Worm (Caenorhabditis elegans) whole organism, midembryonic: Measurements from ENCODE around the gene ppk-2.

Experiments
- T22C8.4 ChIP-seq: fragments of 200-800 bp; sonication (Bioruptor generic); IDR thresholded peaks from 2 replicates; pipeline ENCODE4 v1.3.6; 2022; ENCODE audit warnings: missing genetic modification characterization, missing compliant biosample characterization
- cog-1 ChIP-seq: sonication (generic microtip); optimal IDR thresholded peaks from 2 replicates; lab custom pipeline; 2016; ENCODE audit warnings: missing genetic modification characterization, missing compliant biosample characterization
- flt-1 ChIP-seq: fragments of 200-800 bp; sonication (Bioruptor generic); IDR thresholded peaks from 2 replicates; pipeline ENCODE4 v1.3.6; 2022; ENCODE audit warnings: missing genetic modification characterization, missing compliant biosample characterization
- klf-2 ChIP-seq: fragments of 200-800 bp; sonication (Bioruptor generic); conservative IDR thresholded peaks from 2 replicates; pipeline ENCODE4 v1.3.6; 2022; ENCODE audit warnings: missing genetic modification reagents, missing genetic modification characterization, missing compliant biosample characterization
- med-1 ChIP-seq: sonication (generic microtip); optimal IDR thresholded peaks from 2 replicates; lab custom pipeline; 2017; ENCODE audit warnings: missing genetic modification characterization, mild to moderate bottlenecking, missing compliant biosample characterization, antibody characterized with exemption, missing genetic modification reagents; ENCODE audit not compliant: insufficient read depth
- ref-1 ChIP-seq: fragments of 200-800 bp; sonication (Bioruptor generic); conservative IDR thresholded peaks from 2 replicates; pipeline ENCODE4 v1.3.6; 2022; ENCODE audit warnings: missing genetic modification reagents, missing genetic modification characterization, missing compliant biosample characterization
- tab-1 ChIP-seq: fragments of 200-800 bp; sonication (Bioruptor generic); IDR thresholded peaks from 2 replicates; pipeline ENCODE4 v1.3.6; 2022; ENCODE audit warnings: missing genetic modification characterization, missing compliant biosample characterization
- ztf-23 ChIP-seq: fragments of 200-800 bp; sonication (Bioruptor generic); IDR thresholded peaks from 2 replicates; pipeline ENCODE4 v1.3.6; 2022; ENCODE audit warnings: missing genetic modification reagents, missing genetic modification characterization, missing compliant biosample characterization
- ztf-29 ChIP-seq: fragments of 200-800 bp; sonication (Bioruptor generic); IDR thresholded peaks from 2 replicates; pipeline ENCODE4 v1.3.6; 2022; ENCODE audit warnings: missing genetic modification reagents, missing genetic modification characterization, missing compliant biosample characterization

The ppk-2 gene

ce11 chrIII:2132059-2132458 lies 30.0 kb downstream of the ppk-2 start:
- peak; percentile 33 for TF ChIP-seq cog-1 (tag; lab: Kevin White, UChicago)
- no peak for TF ChIP-seq ref-1
- no peak for TF ChIP-seq ztf-23
- no peak for TF ChIP-seq med-1 (GFP tag; lab: Kevin White, UChicago)
- TF ChIP-seq T22C8.4 (GFP tag; lab: Robert Waterston, UW): no peak

- TF ChIP-seq ref-1: no peak
- no peak for TF ChIP-seq T22C8.4 (GFP tag; lab: Robert Waterston, UW)
- TF ChIP-seq med-1 (GFP tag; lab: Kevin White, UChicago): no peak
- TF ChIP-seq cog-1 (tag; lab: Kevin White, UChicago): no peak
- no peak for TF ChIP-seq flt-1 (GFP tag; lab: Robert Waterston, UW)
- TF ChIP-seq ztf-23: no peak
- TF ChIP-seq klf-2 (GFP tag; lab: Robert Waterston, UW): no peak
- no peak for TF ChIP-seq tab-1 (GFP tag; lab: Robert Waterston, UW)
- no peak for TF ChIP-seq ztf-29 (GFP tag; lab: Robert Waterston, UW)
These were observed 31.8 kb downstream of the ppk-2 start for ce11 chrIII:2133928-2134327.

ce11 chrIII:2137490-2137889 lies 35.4 kb downstream of the ppk-2 start:
- TF ChIP-seq tab-1 (GFP tag; lab: Robert Waterston, UW) (no peak), flt-1 (GFP tag; lab: Robert Waterston, UW) (no peak), ztf-29 (GFP tag; lab: Robert Waterston, UW) (no peak), ref-1 (no peak), med-1 (GFP tag; lab: Kevin White, UChicago) (no peak), cog-1 (tag; lab: Kevin White, UChicago) (no peak), ztf-23 (no peak), klf-2 (GFP tag; lab: Robert Waterston, UW) (no peak), T22C8.4 (GFP tag; lab: Robert Waterston, UW) (no peak)

ce11 chrIII:2150555-2150954 lies 48.5 kb downstream of the ppk-2 start:
- no peak for TF ChIP-seq T22C8.4 (GFP tag; lab: Robert Waterston, UW)

DNA sequence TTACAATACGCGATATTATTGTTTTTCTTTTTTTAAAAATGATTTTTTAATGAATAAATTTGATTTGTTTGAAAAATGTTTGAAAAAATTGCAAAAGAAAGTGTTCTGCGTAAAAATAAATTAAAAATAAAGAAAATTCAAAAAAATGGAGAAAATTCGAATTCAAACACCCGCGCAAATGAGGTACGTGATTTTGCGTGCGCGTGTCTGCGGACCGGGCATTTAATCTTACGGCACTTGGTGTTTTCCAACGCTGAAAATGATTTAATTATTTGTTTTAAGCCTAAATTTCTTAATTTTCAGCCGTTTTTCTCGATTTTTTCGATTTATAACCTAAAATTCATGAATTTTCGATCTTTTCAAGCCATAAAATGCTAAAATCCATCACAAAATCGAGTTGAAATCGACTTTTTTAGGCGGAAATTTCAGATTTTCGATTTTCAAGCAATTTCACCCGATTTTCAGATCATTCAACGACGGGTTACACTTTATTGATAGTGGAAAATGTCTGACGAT lies 49.4 kb downstream of the ppk-2 start, which contains the start of gene gcn-1:
Gene gcn-1 (plus strand): TSS at position 466 of the 516 bp plus-strand sequence.
- 0 out of 2 replicates have a peak, but pooled peaks have one; percentile 25 for TF ChIP-seq ztf-23
- no peak for TF ChIP-seq ref-1
